Fruit fly (Drosophila melanogaster) whole organism, prepupa: Measurements from ENCODE around the gene COX7A.

Experiments
- CG3032 ChIP-seq: fragments of 200-800 bp; optimal IDR thresholded peaks from 2 replicates; lab custom pipeline; 2019; ENCODE audit warnings: missing biosample characterization, mild to moderate bottlenecking, missing genetic modification characterization, moderate library complexity
- CG32006 ChIP-seq: fragments of 200-800 bp; sonication (Bioruptor generic); optimal IDR thresholded peaks from 3 replicates; lab custom pipeline; 2017; ENCODE audit warnings: missing biosample characterization, mild to moderate bottlenecking, missing genetic modification characterization
- CG6854 ChIP-seq: fragments of 200-800 bp; sonication (Bioruptor generic); optimal IDR thresholded peaks from 2 replicates; lab custom pipeline; 2017; ENCODE audit warnings: missing biosample characterization, mild to moderate bottlenecking, missing genetic modification characterization
- Ets96B ChIP-seq: fragments of 200-800 bp; optimal IDR thresholded peaks from 2 replicates; lab custom pipeline; 2019; ENCODE audit warnings: missing biosample characterization, mild to moderate bottlenecking, missing genetic modification characterization, moderate library complexity
- Lpt ChIP-seq: fragments of 200-800 bp; sonication (Bioruptor generic); optimal IDR thresholded peaks from 3 replicates; lab custom pipeline; 2016; ENCODE audit warnings: missing biosample characterization, missing genetic modification characterization
- Sox15 ChIP-seq: fragments of 200-800 bp; sonication (Bioruptor generic); optimal IDR thresholded peaks from 3 replicates; lab custom pipeline; 2016; ENCODE audit warnings: missing biosample characterization, missing genetic modification characterization
- lz ChIP-seq: fragments of 200-800 bp; sonication (Bioruptor generic); optimal IDR thresholded peaks from 3 replicates; lab custom pipeline; 2016; ENCODE audit warnings: missing biosample characterization, missing genetic modification characterization

- TF ChIP-seq Ets96B (no peak), CG3032 (tag; lab: Kevin White, UChicago) (no peak), lz (GFP tag; lab: Kevin White, UChicago) (no peak), Sox15 (GFP tag; lab: Kevin White, UChicago) (no peak), Lpt (GFP tag; lab: Kevin White, UChicago) (no peak), CG6854 (no peak), CG32006 (no peak)
Observed at dm6 chr3R:8347835-8348234, 7.0 kb upstream of the COX7A start.
